Fruit fly (Drosophila melanogaster) whole organism, embryonic: ENCODE results near the gene Oatp30B.
A peak's percentile ranks its signal among the peaks of the same experiment; 100 is the strongest.

ENCODE experiments used
- Aef1 ChIP-seq: fragments of 200-800 bp; sonication (Bioruptor generic); IDR thresholded peaks from 3 replicates; pipeline ENCODE4 v1.3.6; 2022; ENCODE audit warnings: missing biosample characterization, missing genetic modification characterization
- CG14860 ChIP-seq: fragments of 200-800 bp; sonication (Bioruptor generic); IDR thresholded peaks from 3 replicates; pipeline ENCODE4 v1.3.6; 2022; ENCODE audit warnings: missing biosample characterization, missing genetic modification characterization; ENCODE audit not compliant: partially characterized antibody
- CG14965 ChIP-seq: fragments of 200-800 bp; sonication (Bioruptor generic); optimal IDR thresholded peaks from 2 replicates; lab custom pipeline; 2016; ENCODE audit warnings: missing biosample characterization, missing genetic modification characterization, borderline replicate concordance
- CG18476 ChIP-seq: fragments of 200-800 bp; sonication (Bioruptor generic); optimal IDR thresholded peaks from 2 replicates; lab custom pipeline; 2016; ENCODE audit warnings: missing biosample characterization, mild to moderate bottlenecking, missing genetic modification characterization
- CG2129 ChIP-seq: fragments of 200-800 bp; sonication (Bioruptor generic); IDR thresholded peaks from 2 replicates; pipeline ENCODE4 v1.3.6; 2022; ENCODE audit warnings: missing biosample characterization, missing genetic modification characterization; ENCODE audit not compliant: partially characterized antibody
- CG2199 ChIP-seq: fragments of 200-800 bp; sonication (Bioruptor generic); IDR thresholded peaks from 3 replicates; pipeline ENCODE4 v1.3.6; 2022; ENCODE audit warnings: missing biosample characterization, missing genetic modification characterization
- CG2202 ChIP-seq: fragments of 200-800 bp; sonication (Bioruptor generic); optimal IDR thresholded peaks from 2 replicates; lab custom pipeline; 2018; ENCODE audit warnings: missing biosample characterization, mild to moderate bottlenecking, missing genetic modification characterization
- CG31388 ChIP-seq: fragments of 200-800 bp; sonication (Bioruptor generic); optimal IDR thresholded peaks from 2 replicates; lab custom pipeline; 2016; ENCODE audit warnings: missing biosample characterization, missing genetic modification characterization
- CG34224 ChIP-seq: fragments of 200-800 bp; sonication (Bioruptor generic); IDR thresholded peaks from 3 replicates; pipeline ENCODE4 v1.3.6; 2022; ENCODE audit warnings: missing biosample characterization, missing genetic modification characterization; ENCODE audit not compliant: partially characterized antibody
- CG34376 ChIP-seq: fragments of 200-800 bp; sonication (Bioruptor generic); optimal IDR thresholded peaks from 2 replicates; lab custom pipeline; 2018; ENCODE audit warnings: missing biosample characterization, mild to moderate bottlenecking, missing genetic modification characterization
- CG4404 ChIP-seq: fragments of 200-800 bp; sonication (Bioruptor generic); IDR thresholded peaks from 2 replicates; pipeline ENCODE4 v1.3.6; 2022; ENCODE audit warnings: missing biosample characterization, missing genetic modification characterization
- CG5180 ChIP-seq: fragments of 200-800 bp; sonication (Bioruptor generic); optimal IDR thresholded peaks from 3 replicates; lab custom pipeline; 2017; ENCODE audit warnings: missing biosample characterization, missing genetic modification characterization, mild to moderate bottlenecking, moderate library complexity, missing genetic modification reagents
- CG6854 ChIP-seq: fragments of 200-800 bp; sonication (Bioruptor generic); optimal IDR thresholded peaks from 3 replicates; lab custom pipeline; 2017; ENCODE audit warnings: missing biosample characterization, mild to moderate bottlenecking, missing genetic modification characterization
- CG8359 ChIP-seq: fragments of 200-800 bp; sonication (Bioruptor generic); optimal IDR thresholded peaks from 2 replicates; lab custom pipeline; 2017; ENCODE audit warnings: missing biosample characterization, mild to moderate bottlenecking, missing genetic modification characterization, borderline replicate concordance
- CG9215 ChIP-seq: fragments of 200-800 bp; sonication (Bioruptor generic); IDR thresholded peaks from 2 replicates; pipeline ENCODE4 v1.3.6; 2022; ENCODE audit warnings: missing biosample characterization, missing genetic modification characterization
- CrebB ChIP-seq: fragments of 200-800 bp; sonication (Bioruptor generic); optimal IDR thresholded peaks from 3 replicates; lab custom pipeline; 2018; ENCODE audit warnings: missing biosample characterization, mild to moderate bottlenecking, missing genetic modification characterization
- Hand ChIP-seq: fragments of 200-800 bp; sonication (Bioruptor generic); optimal IDR thresholded peaks from 2 replicates; lab custom pipeline; 2017; ENCODE audit warnings: mild to moderate bottlenecking, missing biosample characterization, missing genetic modification reagents, missing genetic modification characterization
- Hey ChIP-seq: fragments of 200-800 bp; sonication (Bioruptor generic); optimal IDR thresholded peaks from 3 replicates; lab custom pipeline; 2018; ENCODE audit warnings: missing biosample characterization, mild to moderate bottlenecking, missing genetic modification characterization
- MBD-R2 ChIP-seq: fragments of 200-800 bp; sonication (Bioruptor generic); IDR thresholded peaks from 2 replicates; pipeline ENCODE4 v1.3.6; 2022; ENCODE audit warnings: missing biosample characterization, missing genetic modification characterization
- Myb ChIP-seq: fragments of 200-800 bp; sonication (Bioruptor generic); optimal IDR thresholded peaks from 2 replicates; lab custom pipeline; 2016; ENCODE audit warnings: missing biosample characterization, missing genetic modification characterization
- NK7.1 ChIP-seq: fragments of 200-800 bp; sonication (Bioruptor generic); optimal IDR thresholded peaks from 3 replicates; lab custom pipeline; 2016; ENCODE audit warnings: missing biosample characterization, missing genetic modification characterization
- Nf-YB ChIP-seq: fragments of 200-800 bp; sonication (Bioruptor generic); optimal IDR thresholded peaks from 3 replicates; lab custom pipeline; 2019; ENCODE audit warnings: missing biosample characterization, mild to moderate bottlenecking, missing genetic modification characterization, moderate library complexity
- Taf1 ChIP-seq: fragments of 200-800 bp; sonication (Bioruptor generic); IDR thresholded peaks from 2 replicates; pipeline ENCODE4 v1.3.6; 2022; ENCODE audit warnings: missing biosample characterization, missing genetic modification characterization
- ato ChIP-seq: fragments of 200-800 bp; sonication (Bioruptor generic); IDR thresholded peaks from 2 replicates; pipeline ENCODE4 v1.3.6; 2022; ENCODE audit warnings: missing biosample characterization, missing genetic modification characterization; ENCODE audit not compliant: partially characterized antibody
- btn ChIP-seq: fragments of 200-800 bp; sonication (Bioruptor generic); optimal IDR thresholded peaks from 2 replicates; lab custom pipeline; 2016; ENCODE audit warnings: missing biosample characterization, missing genetic modification characterization
- dpn ChIP-seq, 2 experiments: fragments of 200-800 bp; sonication (Bioruptor generic); optimal IDR thresholded peaks; 3 replicates each; lab custom pipeline; 2016; ENCODE audit warnings: missing biosample characterization in 2 of 2, missing genetic modification characterization in 2 of 2
- esg ChIP-seq: fragments of 200-800 bp; sonication (Bioruptor generic); conservative IDR thresholded peaks from 2 replicates; pipeline ENCODE4 v1.3.6; 2022; ENCODE audit warnings: missing biosample characterization, missing genetic modification characterization
- fd64A ChIP-seq: fragments of 200-800 bp; sonication (Bioruptor generic); optimal IDR thresholded peaks from 3 replicates; lab custom pipeline; 2018; ENCODE audit warnings: missing biosample characterization, mild to moderate bottlenecking, missing genetic modification characterization
- fd96Cb ChIP-seq: fragments of 200-800 bp; sonication (Bioruptor generic); optimal IDR thresholded peaks from 2 replicates; lab custom pipeline; 2018; ENCODE audit warnings: missing biosample characterization, mild to moderate bottlenecking, missing genetic modification characterization, moderate library complexity
- gro ChIP-seq: fragments of 200-800 bp; sonication (Bioruptor generic); optimal IDR thresholded peaks from 2 replicates; lab custom pipeline; 2016; ENCODE audit warnings: missing biosample characterization, missing genetic modification characterization
- ham ChIP-seq: fragments of 200-800 bp; sonication (Bioruptor generic); IDR thresholded peaks from 2 replicates; pipeline ENCODE4 v1.3.6; 2022; ENCODE audit warnings: missing biosample characterization, missing genetic modification characterization
- hbn ChIP-seq: fragments of 200-800 bp; sonication (Bioruptor generic); IDR thresholded peaks from 2 replicates; pipeline ENCODE4 v1.3.6; 2022; ENCODE audit warnings: missing biosample characterization, missing genetic modification characterization; ENCODE audit not compliant: partially characterized antibody
- hkb ChIP-seq, 2 experiments: fragments of 200-800 bp in 1 of 2; fragments of >200 bp in 1 of 2; sonication (Bioruptor generic) in 1 of 2; IDR thresholded peaks in 1 of 2; optimal IDR thresholded peaks in 1 of 2; 2 replicates each; pipeline versions ENCODE4 v1.3.6 to Lab custom; 2017 to 2022; ENCODE audit warnings: missing biosample characterization in 1 of 2, missing genetic modification characterization in 1 of 2
- lbe ChIP-seq: fragments of 200-800 bp; sonication (Bioruptor generic); optimal IDR thresholded peaks from 2 replicates; lab custom pipeline; 2016; ENCODE audit warnings: missing biosample characterization, mild to moderate bottlenecking, missing genetic modification characterization
- mam ChIP-seq: fragments of 200-800 bp; sonication (Bioruptor generic); optimal IDR thresholded peaks from 3 replicates; lab custom pipeline; 2016; ENCODE audit warnings: missing biosample characterization, missing genetic modification characterization
- oc ChIP-seq: fragments of 200-800 bp; sonication (Bioruptor generic); optimal IDR thresholded peaks from 2 replicates; lab custom pipeline; 2018; ENCODE audit warnings: missing biosample characterization, mild to moderate bottlenecking, missing genetic modification characterization, moderate library complexity
- otp ChIP-seq: fragments of 200-800 bp; sonication (Bioruptor generic); IDR thresholded peaks from 3 replicates; pipeline ENCODE4, ENCODE4 v1.3.6; 2022; ENCODE audit warnings: missing biosample characterization, missing genetic modification characterization
- pb ChIP-seq: fragments of 200-800 bp; sonication (Bioruptor generic); optimal IDR thresholded peaks from 3 replicates; lab custom pipeline; 2016; ENCODE audit warnings: missing biosample characterization, missing genetic modification characterization
- pho ChIP-seq: fragments of 200-800 bp; sonication (Bioruptor generic); optimal IDR thresholded peaks from 2 replicates; lab custom pipeline; 2016; ENCODE audit warnings: missing biosample characterization, missing genetic modification characterization
- pum ChIP-seq: fragments of 200-800 bp; sonication (Bioruptor generic); optimal IDR thresholded peaks from 2 replicates; lab custom pipeline; 2016; ENCODE audit warnings: missing biosample characterization, missing genetic modification characterization
- ranshi ChIP-seq: fragments of 200-800 bp; sonication (Bioruptor generic); IDR thresholded peaks from 2 replicates; pipeline ENCODE4 v1.3.6; 2022; ENCODE audit warnings: missing biosample characterization, missing genetic modification characterization
- sd ChIP-seq: fragments of 200-800 bp; sonication (Bioruptor generic); optimal IDR thresholded peaks from 3 replicates; lab custom pipeline; 2018; ENCODE audit warnings: missing biosample characterization, mild to moderate bottlenecking, missing genetic modification characterization, moderate library complexity
- seq ChIP-seq: fragments of 200-800 bp; sonication (Bioruptor generic); IDR thresholded peaks from 2 replicates; pipeline ENCODE4 v1.3.6; 2022; ENCODE audit warnings: missing biosample characterization, missing genetic modification characterization
- sisA ChIP-seq: fragments of 200-800 bp; sonication (Bioruptor generic); IDR thresholded peaks from 2 replicates; pipeline ENCODE4 v1.3.6; 2022; ENCODE audit warnings: missing biosample characterization, missing genetic modification characterization
- vfl ChIP-seq: fragments of 200-800 bp; sonication (Bioruptor generic); optimal IDR thresholded peaks from 2 replicates; lab custom pipeline; 2016; ENCODE audit warnings: missing biosample characterization, missing genetic modification characterization
- wek ChIP-seq: fragments of 200-800 bp; sonication (Bioruptor generic); optimal IDR thresholded peaks from 3 replicates; lab custom pipeline; 2018; ENCODE audit warnings: missing biosample characterization, mild to moderate bottlenecking, missing genetic modification characterization, moderate library complexity
- wor ChIP-seq: fragments of 200-800 bp; sonication (Bioruptor generic); IDR thresholded peaks from 2 replicates; pipeline ENCODE4 v1.3.6; 2022; ENCODE audit warnings: missing biosample characterization, missing genetic modification characterization

The Oatp30B gene

DNA sequence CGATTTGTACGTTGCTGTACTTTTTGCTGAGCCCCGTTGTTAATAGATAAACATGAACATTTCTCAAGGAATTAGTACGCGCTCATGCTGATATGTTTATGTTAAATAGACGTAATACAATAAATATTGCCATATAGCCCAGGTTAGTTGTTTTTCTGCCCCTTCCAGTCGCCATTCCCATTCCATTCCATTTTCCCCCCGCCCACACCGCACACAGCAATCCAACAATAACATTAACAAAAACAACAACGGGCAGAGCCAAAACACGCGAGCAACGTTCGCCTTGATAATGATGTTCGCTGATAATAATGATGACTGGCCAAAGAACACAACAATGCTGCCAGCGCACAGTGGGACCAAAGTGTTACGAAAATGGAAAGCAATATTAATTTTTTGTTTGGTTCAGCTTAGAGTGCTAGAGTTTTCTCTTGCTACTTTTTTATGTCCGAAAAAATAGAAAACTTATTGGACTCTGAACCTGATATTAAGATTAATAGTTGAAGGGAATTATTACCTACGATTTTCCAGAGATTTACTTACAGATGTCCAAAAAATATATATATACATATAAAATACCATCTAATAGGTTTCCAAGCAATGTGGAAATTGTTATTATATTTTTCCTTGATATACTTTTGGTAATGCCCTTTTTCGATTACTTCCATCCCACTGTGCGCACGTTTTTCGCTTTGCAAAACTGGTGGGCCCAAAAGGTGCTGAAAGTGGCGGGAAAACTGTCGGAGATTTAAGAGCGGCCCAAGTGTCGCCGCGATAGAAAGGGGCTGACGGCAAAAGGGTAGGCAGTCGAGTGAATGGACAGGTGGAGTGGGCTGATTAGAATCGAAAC lies 48.8 kb downstream of the Oatp30B start (continued):
- TF ChIP-seq CG14860 (GFP tag; lab: Robert Waterston, UW) (no peak; the same call in 2 of the 3 replicates), otp (GFP tag; lab: Robert Waterston, UW) (peak; percentile 52; the same call in 1 of the 3 replicates), Taf1 (GFP tag; lab: Robert Waterston, UW) (peak; percentile 82), hkb (optimal IDR thresholded peaks at IDR 0.05; lab: Kevin White, UChicago) (no peak), hkb (GFP tag; IDR thresholded peaks at IDR 0.05; lab: Robert Waterston, UW) (peak; percentile 95), CG8359 (GFP tag; lab: Kevin White, UChicago) (peak; percentile 91), CG14965 (no peak), CG34376 (GFP tag; lab: Kevin White, UChicago) (peak; percentile 96), MBD-R2 (GFP tag; lab: Robert Waterston, UW) (peak; percentile 67), lbe (GFP tag; lab: Kevin White, UChicago) (peak; percentile 94), ato (GFP tag; lab: Robert Waterston, UW) (no peak), NK7.1 (GFP tag; lab: Kevin White, UChicago) (peak; percentile 67), Myb (peak; percentile 46), esg (peak; percentile 85), CrebB (tag; lab: Kevin White, UChicago) (peak; percentile 83), pum (peak; percentile 56), seq (GFP tag; lab: Robert Waterston, UW) (peak; percentile 92), CG5180 (GFP tag; lab: Kevin White, UChicago) (peak; percentile 89), Nf-YB (GFP tag; lab: Kevin White, UChicago) (peak; percentile 87), dpn (GFP tag; optimal IDR thresholded peaks at IDR 0.05; lab: Kevin White, UChicago) (peak; percentile 86 to 94), pb (GFP tag; lab: Kevin White, UChicago) (peak; percentile 71), hbn (GFP tag; lab: Robert Waterston, UW) (no peak), CG2129 (no peak), CG6854 (peak; percentile 96), Aef1 (GFP tag; lab: Robert Waterston, UW) (peak; percentile 82), CG2202 (tag; lab: Kevin White, UChicago) (peak; percentile 87), CG34224 (0 out of 3 replicates have a peak, but pooled peaks have one; percentile 26), ranshi (GFP tag; lab: Robert Waterston, UW) (peak; percentile 86), pho (GFP tag; lab: Kevin White, UChicago) (peak; percentile 81), CG18476 (GFP tag; lab: Kevin White, UChicago) (peak; percentile 97), fd64A (GFP tag; lab: Kevin White, UChicago) (no peak), oc (peak; percentile 88), wek (GFP tag; lab: Kevin White, UChicago) (peak; percentile 66), Hey (tag; lab: Kevin White, UChicago) (peak; percentile 35), ham (0 out of 2 replicates have a peak, but pooled peaks have one; percentile 7), sd (tag; lab: Kevin White, UChicago) (peak; percentile 86), Hand (GFP tag; lab: Kevin White, UChicago) (peak; percentile 96), vfl (GFP tag; lab: Kevin White, UChicago) (peak; percentile 92), CG9215 (peak; percentile 91), mam (peak; percentile 83), gro (GFP tag; lab: Kevin White, UChicago) (peak; percentile 85), CG2199 (peak; percentile 38; the same call in 1 of the 3 replicates), CG31388 (GFP tag; lab: Kevin White, UChicago) (peak; percentile 86), btn (GFP tag; lab: Kevin White, UChicago) (peak; percentile 58), fd96Cb (tag; lab: Kevin White, UChicago) (peak; percentile 96), sisA (GFP tag; lab: Robert Waterston, UW) (peak; percentile 83), wor (peak; percentile 83), CG4404 (GFP tag; lab: Robert Waterston, UW) (peak; percentile 87)
